Fruit fly (Drosophila melanogaster) whole organism, wandering third instar larva: ENCODE results near the gene CG14693.

ENCODE experiments used
- Abd-B ChIP-seq: fragments of >200 bp; optimal IDR thresholded peaks from 2 replicates; lab custom pipeline; 2017; ENCODE audit warnings: missing biosample characterization, missing genetic modification characterization
- CG9705 ChIP-seq: fragments of 200-800 bp; sonication (Bioruptor generic); optimal IDR thresholded peaks from 2 replicates; lab custom pipeline; 2018; ENCODE audit warnings: missing biosample characterization, mild to moderate bottlenecking, missing genetic modification characterization
- Dfd ChIP-seq: fragments of >200 bp; optimal IDR thresholded peaks from 2 replicates; lab custom pipeline; 2017; ENCODE audit warnings: missing biosample characterization, missing genetic modification characterization
- Dif ChIP-seq: fragments of 200-275, 200-300 bp; sonication (Bioruptor generic); optimal IDR thresholded peaks from 2 replicates; lab custom pipeline; 2018; ENCODE audit warnings: missing biosample characterization, missing genetic modification characterization; ENCODE audit not compliant: partially characterized antibody
- GATAd ChIP-seq: sonication (Bioruptor generic); optimal IDR thresholded peaks from 2 replicates; lab custom pipeline; 2016; ENCODE audit warnings: missing biosample characterization, missing genetic modification characterization
- HLH106 ChIP-seq: fragments of 200-800 bp; optimal IDR thresholded peaks from 3 replicates; lab custom pipeline; 2019; ENCODE audit warnings: missing biosample characterization, mild to moderate bottlenecking, missing genetic modification characterization, moderate library complexity
- Hnf4 ChIP-seq: fragments of 200-800 bp; sonication (Bioruptor generic); optimal IDR thresholded peaks from 2 replicates; lab custom pipeline; 2016; ENCODE audit warnings: missing biosample characterization, mild to moderate bottlenecking, missing genetic modification characterization
- Hr78 ChIP-seq: fragments of >200 bp; optimal IDR thresholded peaks from 2 replicates; lab custom pipeline; 2017; ENCODE audit warnings: missing biosample characterization, missing genetic modification characterization
- Hr83 ChIP-seq: fragments of 200-300 bp; sonication (Bioruptor generic); optimal IDR thresholded peaks from 2 replicates; lab custom pipeline; 2016; ENCODE audit warnings: missing biosample characterization, mild to moderate bottlenecking, missing genetic modification characterization, moderate library complexity; ENCODE audit not compliant: poor library complexity, severe bottlenecking
- Jra ChIP-seq: sonication (Bioruptor generic); optimal IDR thresholded peaks from 2 replicates; lab custom pipeline; 2016; ENCODE audit warnings: missing biosample characterization, missing genetic modification characterization
- Mio ChIP-seq: sonication (Bioruptor generic); optimal IDR thresholded peaks from 2 replicates; lab custom pipeline; 2016; ENCODE audit warnings: missing biosample characterization, missing genetic modification characterization
- Myc ChIP-seq: fragments of >200 bp; optimal IDR thresholded peaks from 2 replicates; lab custom pipeline; 2017
- N ChIP-seq: fragments of >200 bp; optimal IDR thresholded peaks from 2 replicates; lab custom pipeline; 2018; ENCODE audit warnings: missing biosample characterization, missing external identifiers, missing genetic modification characterization
- OdsH ChIP-seq: fragments of 200-800 bp; sonication (Bioruptor generic); optimal IDR thresholded peaks from 2 replicates; lab custom pipeline; 2016; ENCODE audit warnings: missing biosample characterization, mild to moderate bottlenecking, missing genetic modification characterization
- Rel ChIP-seq, 2 experiments: fragments of 200-800 bp; sonication (Bioruptor generic) in 1 of 2; optimal IDR thresholded peaks; 2 replicates in 1 of 2; 3 replicates in 1 of 2; lab custom pipeline; 2016 to 2019; ENCODE audit warnings: mild to moderate bottlenecking in 2 of 2, missing biosample characterization in 2 of 2, missing genetic modification characterization in 2 of 2, moderate library complexity in 1 of 2
- Vsx2 ChIP-seq: fragments of 200-300, 225-300 bp; sonication (Bioruptor generic); optimal IDR thresholded peaks from 2 replicates; lab custom pipeline; 2018; ENCODE audit warnings: missing biosample characterization, missing genetic modification characterization; ENCODE audit not compliant: partially characterized antibody
- br ChIP-seq: fragments of 200-800 bp; sonication (Bioruptor generic); optimal IDR thresholded peaks from 2 replicates; lab custom pipeline; 2016; ENCODE audit warnings: missing biosample characterization, missing genetic modification characterization
- brk ChIP-seq: fragments of 200-800 bp; sonication (Bioruptor generic); optimal IDR thresholded peaks from 2 replicates; lab custom pipeline; 2016; ENCODE audit warnings: missing biosample characterization, mild to moderate bottlenecking, missing genetic modification characterization
- dl ChIP-seq, 2 experiments: fragments of 175-275, 200-275 bp in 1 of 2; fragments of 200-275 bp in 1 of 2; sonication (Bioruptor generic); optimal IDR thresholded peaks; lab custom pipeline; 2018; ENCODE audit warnings: mild to moderate bottlenecking in 2 of 2, missing biosample characterization in 2 of 2, missing genetic modification characterization in 2 of 2, moderate library complexity in 2 of 2; ENCODE audit not compliant: partially characterized antibody in 2 of 2, insufficient read depth in 1 of 2
- dmrt93B ChIP-seq: fragments of 200-800 bp; sonication (Bioruptor generic); optimal IDR thresholded peaks from 2 replicates; lab custom pipeline; 2018; ENCODE audit warnings: missing biosample characterization, mild to moderate bottlenecking, missing genetic modification characterization
- dsf ChIP-seq: sonication (Bioruptor generic); optimal IDR thresholded peaks from 2 replicates; lab custom pipeline; 2016; ENCODE audit warnings: missing biosample characterization, missing genetic modification characterization, borderline replicate concordance
- ey ChIP-seq: fragments of 200-800 bp; sonication (Bioruptor generic); optimal IDR thresholded peaks from 2 replicates; lab custom pipeline; 2016; ENCODE audit warnings: missing biosample characterization, missing genetic modification characterization
- foxo ChIP-seq, 2 experiments: fragments of 200-800 bp; sonication (Bioruptor generic); optimal IDR thresholded peaks; 2 replicates in 1 of 2; 3 replicates in 1 of 2; lab custom pipeline; 2016 to 2017; ENCODE audit warnings: missing biosample characterization in 2 of 2, missing genetic modification characterization in 2 of 2
- fru ChIP-seq: fragments of 200-800 bp; sonication (Bioruptor generic); optimal IDR thresholded peaks from 3 replicates; lab custom pipeline; 2016; ENCODE audit warnings: missing biosample characterization, mild to moderate bottlenecking, missing genetic modification characterization
- h ChIP-seq: fragments of 200-800 bp; sonication (Bioruptor generic); optimal IDR thresholded peaks from 3 replicates; lab custom pipeline; 2016; ENCODE audit warnings: missing biosample characterization, mild to moderate bottlenecking, missing genetic modification characterization
- jim ChIP-seq: fragments of 175-275, 200-325 bp; sonication (Bioruptor generic); optimal IDR thresholded peaks from 2 replicates; lab custom pipeline; 2016; ENCODE audit warnings: missing biosample characterization, mild to moderate bottlenecking, missing genetic modification characterization
- lola ChIP-seq: fragments of >200 bp; optimal IDR thresholded peaks from 2 replicates; lab custom pipeline; 2017; ENCODE audit warnings: missing biosample characterization, missing genetic modification characterization
- pan ChIP-seq: fragments of >200 bp; optimal IDR thresholded peaks from 2 replicates; lab custom pipeline; 2017
- psq ChIP-seq: fragments of 200-800 bp; sonication (Bioruptor generic); optimal IDR thresholded peaks from 3 replicates; lab custom pipeline; 2017; ENCODE audit warnings: missing biosample characterization, mild to moderate bottlenecking, missing genetic modification characterization, moderate library complexity
- rgr ChIP-seq: fragments of 200-800 bp; sonication (Bioruptor generic); optimal IDR thresholded peaks from 3 replicates; lab custom pipeline; 2016; ENCODE audit warnings: missing biosample characterization, mild to moderate bottlenecking, missing genetic modification characterization
- sage ChIP-seq: fragments of 200-800 bp; sonication (Bioruptor generic); optimal IDR thresholded peaks from 2 replicates; lab custom pipeline; 2016; ENCODE audit warnings: missing biosample characterization, mild to moderate bottlenecking, missing genetic modification characterization
- sv ChIP-seq: fragments of 200-800 bp; sonication (Bioruptor generic); optimal IDR thresholded peaks from 3 replicates; lab custom pipeline; 2016; ENCODE audit warnings: missing biosample characterization, missing genetic modification characterization
- tai ChIP-seq: sonication (Bioruptor generic); optimal IDR thresholded peaks from 2 replicates; lab custom pipeline; 2016; ENCODE audit warnings: missing biosample characterization, missing genetic modification characterization
- usp ChIP-seq: fragments of >200 bp; optimal IDR thresholded peaks from 2 replicates; lab custom pipeline; 2017; ENCODE audit warnings: missing biosample characterization, missing genetic modification characterization
- woc ChIP-seq: sonication (Bioruptor generic); optimal IDR thresholded peaks from 2 replicates; lab custom pipeline; 2016; ENCODE audit warnings: missing biosample characterization, mild to moderate bottlenecking, missing genetic modification characterization

The CG14693 gene

dm6 chr3R:10856618-10857017 lies 41.8 kb upstream of the CG14693 start, which contains the start of gene CG4570:
Gene CG4570, plus strand, starts transcription at chr3R:10856807.
- TF ChIP-seq brk (GFP tag; lab: Kevin White, UChicago) (no peak), sv (GFP tag; lab: Kevin White, UChicago) (no peak), Jra (no peak), tai (GFP tag; lab: Kevin White, UChicago) (no peak), Hr78 (GFP tag; lab: Kevin White, UChicago) (no peak), usp (no peak), Mio (GFP tag; lab: Kevin White, UChicago) (no peak), jim (GFP tag; lab: Kevin White, UChicago) (no peak), Rel (GFP tag; optimal IDR thresholded peaks at IDR 0.05; lab: Kevin White, UChicago) (no peak), Rel (tag; optimal IDR thresholded peaks at IDR 0.05; lab: Kevin White, UChicago) (no peak), ey (GFP tag; lab: Kevin White, UChicago) (no peak), Hnf4 (GFP tag; lab: Kevin White, UChicago) (no peak), Dfd (GFP tag; lab: Kevin White, UChicago) (no peak)

dm6 chr3R:10854243-10854874 lies 39.5 kb upstream of the CG14693 start, which contains the start of the genes CG6567 and CG4511:
Gene CG6567, minus strand, starts transcription at chr3R:10854451.
Gene CG4511, plus strand, starts transcription at chr3R:10854501.
- TF ChIP-seq br, result no peak
- no peak for TF ChIP-seq h (GFP tag; lab: Kevin White, UChicago)
- no peak for TF ChIP-seq Vsx2 (GFP tag; lab: Kevin White, UChicago)
- no peak for TF ChIP-seq foxo (GFP tag; optimal IDR thresholded peaks at IDR 0.05; lab: Kevin White, UChicago)
- TF ChIP-seq Hr83 (GFP tag; lab: Kevin White, UChicago), result no peak
- no peak for TF ChIP-seq pan (lab: Kevin White, UChicago)
- no peak for TF ChIP-seq Abd-B
- no peak for TF ChIP-seq sv (GFP tag; lab: Kevin White, UChicago)
- TF ChIP-seq Dif (GFP tag; lab: Kevin White, UChicago), result no peak
- TF ChIP-seq jim (GFP tag; lab: Kevin White, UChicago), result no peak

dm6 chr3R:10852232-10852774 lies 37.5 kb upstream of the CG14693 start, which contains the start of gene CG4565:
Gene CG4565, plus strand, starts transcription at chr3R:10852724.
- TF ChIP-seq brk (GFP tag; lab: Kevin White, UChicago) (no peak), CG9705 (GFP tag; lab: Kevin White, UChicago) (no peak), psq (GFP tag; lab: Kevin White, UChicago) (no peak), Dif (GFP tag; lab: Kevin White, UChicago) (peak; percentile 44), Myc (peak; percentile 67), Vsx2 (GFP tag; lab: Kevin White, UChicago) (peak; percentile 64)

- TF ChIP-seq fru, result no peak
- TF ChIP-seq dsf, result no peak
- TF ChIP-seq brk (GFP tag; lab: Kevin White, UChicago), result no peak
These were observed 35.8 kb upstream of the CG14693 start for dm6 chr3R:10850636-10851035.

- peak; percentile 77 for TF ChIP-seq brk (GFP tag; lab: Kevin White, UChicago)
- TF ChIP-seq foxo (GFP tag; optimal IDR thresholded peaks at IDR 0.05; lab: Kevin White, UChicago), result peak in 1 of 2 experiments; percentile 93
- peak; percentile 68 for TF ChIP-seq Hnf4 (GFP tag; lab: Kevin White, UChicago)
- peak; percentile 58 for TF ChIP-seq woc (GFP tag; lab: Kevin White, UChicago)
- TF ChIP-seq HLH106, result peak; percentile 93
- no peak for TF ChIP-seq Hr78 (GFP tag; lab: Kevin White, UChicago)
- TF ChIP-seq OdsH (GFP tag; lab: Kevin White, UChicago), result peak; percentile 88
- peak; percentile 87 for TF ChIP-seq sv (GFP tag; lab: Kevin White, UChicago)
- TF ChIP-seq jim (GFP tag; lab: Kevin White, UChicago), result no peak
- peak; percentile 66 for TF ChIP-seq Hr83 (GFP tag; lab: Kevin White, UChicago)
- peak; percentile 83 for TF ChIP-seq sage (GFP tag; lab: Kevin White, UChicago)
- peak; percentile 72 for TF ChIP-seq br
- no peak for TF ChIP-seq Dif (GFP tag; lab: Kevin White, UChicago)
- TF ChIP-seq N (GFP tag; lab: Kevin White, UChicago), result no peak
- no peak for TF ChIP-seq Myc
- TF ChIP-seq Abd-B, result no peak
- no peak for TF ChIP-seq lola (GFP tag; lab: Kevin White, UChicago)
- TF ChIP-seq Dfd (GFP tag; lab: Kevin White, UChicago), result no peak
- no peak for TF ChIP-seq dl (GFP tag; optimal IDR thresholded peaks at IDR 0.05; lab: Kevin White, UChicago; ENCODE audit: insufficient read depth in 1 of 2, partially characterized antibody in 2 of 2)
- TF ChIP-seq dmrt93B (GFP tag; lab: Kevin White, UChicago), result peak; percentile 87
- peak; percentile 81 for TF ChIP-seq psq (GFP tag; lab: Kevin White, UChicago)
- peak; percentile 90 for TF ChIP-seq h (GFP tag; lab: Kevin White, UChicago)
- peak; percentile 90 for TF ChIP-seq rgr
- TF ChIP-seq Rel (GFP tag; optimal IDR thresholded peaks at IDR 0.05; lab: Kevin White, UChicago), result peak; percentile 77
- peak; percentile 55 for TF ChIP-seq Rel (tag; optimal IDR thresholded peaks at IDR 0.05; lab: Kevin White, UChicago)
- TF ChIP-seq CG9705 (GFP tag; lab: Kevin White, UChicago), result peak; percentile 70
- TF ChIP-seq Mio (GFP tag; lab: Kevin White, UChicago), result no peak
- TF ChIP-seq usp, result no peak
- no peak for TF ChIP-seq GATAd (GFP tag; lab: Kevin White, UChicago)
- TF ChIP-seq Jra, result no peak
- TF ChIP-seq tai (GFP tag; lab: Kevin White, UChicago), result no peak
- TF ChIP-seq dsf, result no peak
These were observed 34.7 kb upstream of the CG14693 start, which contains the start of gene CG42394 for dm6 chr3R:10849515-10849973. Gene CG42394, plus strand, starts transcription at chr3R:10849825.
